Fruit fly (Drosophila melanogaster) Kc167 (cell line): Measurements from ENCODE around the gene Cph.

Source experiments
- Myc ChIP-seq: fragments of >200 bp; optimal IDR thresholded peaks from 2 replicates; lab custom pipeline; 2017; ENCODE audit warnings: missing external identifiers
- Sin3A ChIP-seq: fragments of >200 bp; optimal IDR thresholded peaks from 2 replicates; lab custom pipeline; 2018; ENCODE audit warnings: missing external identifiers
- h ChIP-seq: fragments of >200 bp; optimal IDR thresholded peaks from 3 replicates; lab custom pipeline; 2018; ENCODE audit warnings: missing external identifiers
- insv ChIP-seq: fragments of >200 bp; optimal IDR thresholded peaks from 3 replicates; lab custom pipeline; 2018; ENCODE audit warnings: missing external identifiers
- psq ChIP-seq: fragments of >200 bp; optimal IDR thresholded peaks from 2 replicates; lab custom pipeline; 2017; ENCODE audit warnings: missing external identifiers
- ttk ChIP-seq: sonication (Bioruptor generic); optimal IDR thresholded peaks from 2 replicates; lab custom pipeline; 2017; ENCODE audit warnings: missing external identifiers

The Cph gene

DNA sequence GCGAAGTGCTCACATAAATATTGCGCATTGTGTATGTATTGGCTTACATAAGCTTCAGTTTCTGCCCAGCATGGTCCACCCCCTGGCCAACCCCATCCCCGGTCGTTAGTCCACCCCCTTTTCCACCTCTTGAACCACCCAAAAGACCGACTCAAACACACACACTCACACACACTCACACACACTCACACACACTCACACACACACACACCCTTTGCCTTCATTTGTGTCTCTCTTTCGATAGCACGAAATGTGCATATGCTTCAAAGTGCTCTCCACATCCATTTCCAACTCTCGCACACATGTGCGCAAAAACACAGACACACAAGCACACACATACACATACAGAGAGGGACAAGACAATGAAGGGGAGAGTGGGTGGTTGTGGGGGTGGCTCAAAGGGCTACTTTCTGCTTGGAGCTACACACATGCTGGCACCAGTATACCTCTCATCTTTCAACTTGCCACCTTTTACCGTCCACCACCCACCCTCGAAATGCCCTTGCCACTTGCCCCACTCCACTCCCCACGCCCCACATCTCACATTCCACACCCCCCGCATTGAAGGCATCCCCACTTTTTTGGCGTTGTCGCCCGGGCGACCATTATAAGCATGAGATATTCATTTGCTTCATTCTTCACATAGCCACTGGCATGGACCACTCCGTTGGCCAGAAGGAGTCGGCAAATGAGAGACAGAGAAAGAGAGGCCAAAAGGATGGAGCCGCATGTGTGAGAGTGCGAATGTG lies 13.9 kb downstream of the Cph start:
- no peak for TF ChIP-seq ttk (lab: Kevin White, UChicago)
- TF ChIP-seq h = no peak
- TF ChIP-seq Myc (lab: Kevin White, UChicago) = no peak
- no peak for TF ChIP-seq psq
- no peak for TF ChIP-seq insv (lab: Kevin White, UChicago)
- no peak for TF ChIP-seq Sin3A

DNA sequence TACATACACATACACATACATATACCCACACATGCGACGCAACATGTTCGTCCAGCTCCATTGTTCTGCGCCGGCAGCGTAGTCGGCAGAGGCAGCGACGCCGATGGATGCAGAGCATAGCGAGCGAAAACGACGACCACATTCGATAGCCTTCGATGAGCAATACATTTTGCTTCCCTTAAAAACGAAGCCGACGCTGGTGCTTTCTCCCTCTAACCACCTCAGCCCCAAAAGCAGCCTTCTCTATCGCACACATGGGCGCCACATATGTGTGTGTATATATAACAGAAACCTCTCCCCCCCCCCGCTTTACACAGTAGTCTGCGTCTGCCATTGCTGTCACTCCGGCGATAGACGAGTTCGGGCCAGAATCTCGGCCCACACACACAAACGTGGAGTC lies 15.3 kb downstream of the Cph start:
- no peak for TF ChIP-seq insv (lab: Kevin White, UChicago)
- no peak for TF ChIP-seq ttk (lab: Kevin White, UChicago)
- TF ChIP-seq psq = no peak
- TF ChIP-seq Myc (lab: Kevin White, UChicago) = no peak
- TF ChIP-seq Sin3A = no peak

DNA sequence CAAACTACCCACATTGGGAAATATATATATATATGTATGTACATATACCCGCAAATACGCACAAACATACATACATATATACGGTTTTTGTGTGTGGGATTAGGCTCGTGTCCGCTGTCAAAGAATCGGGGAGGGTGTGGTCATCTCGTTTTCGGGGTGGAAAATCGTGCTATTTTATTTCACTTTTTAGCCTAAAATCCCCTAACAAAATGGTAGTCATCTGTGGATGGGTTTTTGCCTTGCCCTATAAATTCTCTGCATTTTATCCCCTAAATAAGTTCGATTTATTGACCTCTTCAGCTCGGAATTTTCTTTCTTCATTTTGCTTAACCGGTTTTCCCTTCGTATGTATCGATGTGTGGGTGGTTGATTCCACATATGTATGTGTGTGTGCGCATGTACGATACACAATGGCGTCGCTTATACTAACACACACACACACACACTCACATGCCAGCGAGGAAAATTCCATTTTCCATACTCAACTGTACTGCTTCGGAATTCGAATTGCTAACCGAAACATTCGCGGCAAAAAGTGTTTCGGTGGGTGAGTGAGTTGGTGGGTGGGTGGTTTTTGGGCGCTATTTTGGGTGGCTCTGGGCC lies 21.8 kb downstream of the Cph start:
- TF ChIP-seq psq = no peak
- no peak for TF ChIP-seq h
- no peak for TF ChIP-seq Myc (lab: Kevin White, UChicago)
- TF ChIP-seq insv (lab: Kevin White, UChicago) = no peak
- TF ChIP-seq ttk (lab: Kevin White, UChicago) = no peak
- TF ChIP-seq Sin3A = no peak

DNA sequence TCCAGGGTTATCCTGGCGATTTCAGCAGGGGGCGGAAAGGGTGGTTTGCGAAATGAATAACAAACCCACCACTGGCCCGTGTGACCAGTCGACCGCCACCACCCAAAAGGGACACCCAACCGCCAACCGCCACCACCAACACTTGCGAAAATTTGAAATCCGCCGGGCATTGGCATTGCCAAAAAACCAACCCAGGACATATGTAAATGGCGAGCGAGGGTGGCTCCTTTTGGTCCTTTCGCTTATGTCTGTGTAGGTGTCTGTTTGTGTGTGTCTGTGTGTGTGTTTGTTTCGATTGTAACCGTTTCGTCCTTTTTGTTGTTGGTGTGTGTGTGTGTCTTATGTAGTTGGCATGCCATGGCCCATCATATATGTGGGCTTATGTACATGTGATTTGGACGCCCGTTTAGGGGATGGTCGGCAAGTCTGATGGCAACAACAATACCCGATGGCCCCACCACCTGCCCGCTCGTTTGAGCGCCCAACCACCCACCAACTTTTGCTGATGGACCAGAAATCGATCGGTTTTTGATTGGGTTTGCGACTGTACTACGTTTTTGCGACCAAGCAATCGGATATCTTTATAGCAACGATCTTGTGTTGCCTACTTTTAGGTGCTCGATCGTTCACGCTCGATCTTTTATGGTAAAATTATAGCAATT lies 24.4 kb downstream of the Cph start:
- TF ChIP-seq Sin3A = no peak
- no peak for TF ChIP-seq Myc (lab: Kevin White, UChicago)
- no peak for TF ChIP-seq insv (lab: Kevin White, UChicago)
- TF ChIP-seq psq = no peak
- TF ChIP-seq ttk (lab: Kevin White, UChicago) = no peak
- TF ChIP-seq h = no peak

DNA sequence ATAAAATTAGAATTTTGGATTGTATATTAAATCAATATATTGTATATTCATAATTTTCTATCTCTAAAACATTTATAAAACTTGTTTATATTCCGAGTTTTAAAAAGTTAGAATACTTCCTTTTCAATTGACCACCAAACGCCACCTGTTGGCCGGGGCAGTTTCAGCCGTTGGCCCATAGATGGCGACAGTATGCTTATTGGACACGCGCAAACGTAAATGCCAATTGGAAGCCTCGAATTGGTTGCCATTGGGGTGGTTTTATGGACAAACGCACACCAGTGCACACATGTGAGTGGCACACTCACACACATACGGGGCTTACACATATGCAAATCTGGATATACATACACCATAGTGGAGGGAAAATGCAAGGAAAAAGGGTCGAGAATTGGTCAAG lies 25.0 kb downstream of the Cph start:
- TF ChIP-seq ttk (lab: Kevin White, UChicago) = no peak
- no peak for TF ChIP-seq Sin3A
- no peak for TF ChIP-seq h
- no peak for TF ChIP-seq Myc (lab: Kevin White, UChicago)
- no peak for TF ChIP-seq insv (lab: Kevin White, UChicago)
- TF ChIP-seq psq = no peak

DNA sequence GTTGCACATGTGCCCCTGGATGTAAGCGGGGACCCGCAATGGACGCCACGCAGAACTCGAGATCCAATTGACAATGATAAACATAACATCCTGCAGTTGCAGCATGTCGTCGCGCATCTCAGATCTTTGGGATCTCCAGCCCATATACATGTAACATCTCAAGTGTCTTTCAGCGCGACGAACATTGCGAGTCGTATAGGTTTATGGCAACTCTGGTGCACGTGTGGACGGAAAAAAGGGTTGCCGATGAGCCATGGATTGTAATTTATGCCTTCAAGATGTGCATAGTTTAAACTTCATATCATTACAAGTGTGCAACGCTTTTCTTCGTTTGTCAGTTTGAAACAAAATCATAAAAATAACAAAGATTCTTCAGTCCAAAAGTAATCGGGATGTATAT lies 26.0 kb downstream of the Cph start:
- no peak for TF ChIP-seq Sin3A
- TF ChIP-seq h = no peak
- TF ChIP-seq insv (lab: Kevin White, UChicago) = no peak
- no peak for TF ChIP-seq psq
- no peak for TF ChIP-seq ttk (lab: Kevin White, UChicago)
- TF ChIP-seq Myc (lab: Kevin White, UChicago) = no peak

DNA sequence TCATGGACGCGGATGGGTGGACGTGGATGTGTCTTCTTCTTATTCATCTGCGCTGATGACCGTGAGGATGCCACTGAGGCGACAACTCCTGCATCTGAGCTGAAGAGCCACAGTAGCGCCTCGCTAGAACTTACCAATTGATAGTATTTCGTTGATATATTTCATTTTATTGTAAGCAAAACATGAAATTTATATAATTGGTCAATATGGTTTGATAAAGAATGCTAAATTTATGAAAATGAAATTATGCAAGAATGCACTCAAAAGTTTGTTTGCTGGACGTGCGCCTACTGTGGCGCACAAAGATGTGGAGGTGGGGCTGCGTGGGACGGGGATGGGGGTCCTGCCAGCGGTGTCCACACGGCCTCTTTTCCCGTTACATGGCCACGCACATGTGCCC lies 28.8 kb downstream of the Cph start:
- TF ChIP-seq Myc (lab: Kevin White, UChicago) (no peak), Sin3A (no peak), h (no peak), insv (lab: Kevin White, UChicago) (no peak), ttk (lab: Kevin White, UChicago) (no peak), psq (no peak)

DNA sequence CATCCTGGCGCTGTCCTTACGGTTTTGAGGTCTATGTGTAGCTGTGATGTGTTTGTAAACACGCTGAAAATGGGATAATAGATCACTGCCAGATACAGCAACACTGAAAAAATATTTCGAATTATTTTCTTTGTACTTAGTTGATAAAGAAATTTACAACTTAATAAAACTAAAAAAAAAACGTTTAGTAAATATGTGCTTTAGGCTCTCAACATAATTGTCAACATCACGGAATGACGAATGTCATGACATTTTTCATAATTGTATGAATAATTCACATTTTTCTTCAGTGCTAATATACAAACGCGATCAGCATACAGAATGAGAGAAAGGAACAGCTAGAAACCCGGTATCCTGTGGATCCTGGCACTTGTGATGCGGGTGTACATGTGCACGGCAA lies 31.9 kb downstream of the Cph start:
- no peak for TF ChIP-seq insv (lab: Kevin White, UChicago)
- TF ChIP-seq psq = no peak
- TF ChIP-seq ttk (lab: Kevin White, UChicago) = no peak
- TF ChIP-seq Myc (lab: Kevin White, UChicago) = no peak
- TF ChIP-seq h = no peak
- no peak for TF ChIP-seq Sin3A

DNA sequence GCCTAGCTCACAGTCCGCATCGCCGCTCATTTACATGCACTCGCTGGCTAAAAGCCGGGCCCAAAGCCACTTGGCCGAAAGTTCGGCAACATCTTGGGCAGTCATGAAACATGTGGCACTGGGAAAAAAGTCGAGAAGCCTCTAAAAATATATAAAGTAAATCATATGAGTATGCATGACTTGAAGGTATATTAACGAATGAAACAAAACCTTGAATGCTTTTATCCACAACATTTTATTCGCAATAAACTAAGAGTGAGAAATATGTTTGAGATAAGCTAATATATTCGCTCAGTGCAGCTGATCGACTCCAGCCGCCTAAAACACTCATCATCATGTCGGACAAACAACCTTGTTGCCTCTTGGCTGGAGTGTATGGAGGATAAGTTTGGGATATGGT lies 36.3 kb downstream of the Cph start:
- no peak for TF ChIP-seq psq
- no peak for TF ChIP-seq ttk (lab: Kevin White, UChicago)
- no peak for TF ChIP-seq insv (lab: Kevin White, UChicago)
- TF ChIP-seq Sin3A = no peak
- no peak for TF ChIP-seq h
- TF ChIP-seq Myc (lab: Kevin White, UChicago) = no peak

DNA sequence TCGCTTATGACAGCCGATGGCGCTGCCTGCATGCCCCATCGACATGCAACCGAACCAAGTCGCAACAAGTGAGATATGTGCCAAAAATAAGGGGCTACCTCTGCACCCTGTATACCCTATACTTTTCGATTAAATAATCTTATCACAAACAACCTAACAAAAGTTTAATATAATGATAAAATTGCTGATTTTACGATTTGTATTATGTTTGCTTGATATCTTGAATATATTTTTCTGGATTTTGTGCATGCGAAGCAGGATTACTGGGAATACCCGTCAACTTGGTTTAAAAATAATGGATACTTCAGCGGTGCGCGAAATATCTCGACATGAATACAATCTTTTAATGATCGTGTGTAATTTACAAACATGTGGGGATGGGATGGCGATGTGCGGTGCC lies 36.9 kb downstream of the Cph start:
- TF ChIP-seq h (no peak), Myc (lab: Kevin White, UChicago) (no peak), insv (lab: Kevin White, UChicago) (no peak), ttk (lab: Kevin White, UChicago) (no peak), psq (no peak), Sin3A (no peak)

DNA sequence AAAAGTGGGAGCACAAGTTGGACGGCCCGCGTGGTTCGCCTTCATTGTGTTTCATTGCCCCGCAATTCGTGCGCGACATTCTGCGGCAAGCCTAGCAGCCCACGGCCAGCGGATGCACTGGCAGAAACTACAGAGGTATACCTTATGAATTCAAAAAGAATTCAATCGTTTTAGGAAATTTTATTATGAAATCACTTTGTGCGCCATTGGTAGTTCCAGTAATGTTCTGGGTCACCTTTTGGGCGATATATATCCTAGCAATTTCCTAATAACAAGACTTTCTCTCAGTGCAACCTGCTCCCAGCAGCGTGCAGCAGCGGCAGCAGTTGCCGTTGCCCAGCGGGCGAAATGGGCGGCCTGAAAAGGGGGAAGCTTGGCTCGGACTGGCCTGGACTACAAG lies 39.6 kb downstream of the Cph start:
- TF ChIP-seq psq (no peak), h (no peak), ttk (lab: Kevin White, UChicago) (no peak), Sin3A (no peak), Myc (lab: Kevin White, UChicago) (no peak), insv (lab: Kevin White, UChicago) (no peak)

DNA sequence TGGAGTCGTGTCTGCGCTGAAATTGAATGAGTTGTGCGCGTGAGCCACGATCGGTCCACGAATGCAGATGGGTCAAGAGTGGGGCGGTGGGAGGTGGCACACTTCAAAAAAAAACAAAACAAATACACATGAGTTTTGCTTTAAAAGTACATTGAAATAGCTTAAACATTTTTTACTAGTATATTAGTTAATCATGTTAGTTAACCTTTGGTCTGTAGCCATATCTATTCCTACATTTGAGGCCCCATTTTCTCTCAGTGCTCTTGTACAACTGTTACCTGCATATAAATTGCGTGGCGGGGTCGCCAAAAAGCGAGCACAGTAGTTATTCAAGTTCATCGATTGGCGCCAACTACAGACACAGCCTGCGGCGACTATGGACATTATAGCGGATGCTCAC lies 41.8 kb downstream of the Cph start:
- no peak for TF ChIP-seq Myc (lab: Kevin White, UChicago)
- no peak for TF ChIP-seq h
- TF ChIP-seq insv (lab: Kevin White, UChicago) = no peak
- no peak for TF ChIP-seq Sin3A
- no peak for TF ChIP-seq ttk (lab: Kevin White, UChicago)
- no peak for TF ChIP-seq psq

DNA sequence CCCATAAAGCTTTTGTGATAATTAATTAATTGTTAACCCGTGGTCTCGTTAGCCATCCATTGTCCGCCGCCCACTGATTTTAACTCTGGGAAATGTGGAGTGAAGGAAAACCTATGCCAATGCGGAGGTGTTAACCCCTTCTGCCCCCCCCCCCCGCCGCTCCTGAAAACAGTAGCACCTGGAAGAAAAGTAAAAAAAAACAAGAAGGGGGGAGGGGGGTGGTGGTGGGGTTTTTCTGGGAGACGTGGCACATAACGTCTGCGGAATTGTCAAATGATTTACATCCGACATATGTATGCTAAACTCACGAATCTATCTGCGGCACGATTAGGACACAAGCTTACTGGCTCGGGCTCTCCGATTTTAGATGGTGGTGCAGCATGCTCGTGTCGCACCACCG lies 45.8 kb downstream of the Cph start:
- TF ChIP-seq Sin3A (no peak), psq (no peak), h (no peak)
